Fruit fly (Drosophila melanogaster): ENCODE data around the gene CIAPIN1.

The CIAPIN1 gene

DNA sequence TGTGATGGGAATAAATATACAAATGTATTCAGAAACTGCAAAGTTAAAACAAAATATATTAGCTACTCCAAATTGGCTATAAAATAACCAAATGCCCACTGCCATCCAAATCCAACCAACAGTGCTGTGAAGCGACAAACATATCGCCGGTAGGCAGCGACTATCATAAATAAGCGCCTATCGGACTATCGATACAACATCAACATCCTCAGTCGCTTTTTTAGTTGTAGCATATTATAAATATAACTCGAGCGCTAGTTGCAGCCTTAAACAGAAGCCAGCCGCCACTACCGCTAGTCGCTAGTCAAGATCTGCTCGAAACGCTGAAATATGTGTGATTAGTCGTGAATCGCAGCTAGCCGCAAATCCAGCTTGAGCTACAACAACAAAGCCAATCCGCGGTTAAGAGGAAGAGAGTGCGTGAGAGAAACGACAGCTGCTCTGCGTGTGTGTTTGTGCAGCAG is 680 bp upstream of the CIAPIN1 start (continued):
- TF ChIP-seq sna (GFP tag; IDR thresholded peaks at IDR 0.05; ENCODE audit: partially characterized antibody): peak; percentile 65
- TF ChIP-seq rib (GFP tag; IDR thresholded peaks at IDR 0.05): no peak
- TF ChIP-seq CG11696 (GFP tag; IDR thresholded peaks at IDR 0.05): no peak
- TF ChIP-seq tup (GFP tag; optimal IDR thresholded peaks at IDR 0.05): no peak
- TF ChIP-seq ken (GFP tag; IDR thresholded peaks at IDR 0.05): no peak
- no peak for TF ChIP-seq YL-1 (GFP tag; optimal IDR thresholded peaks at IDR 0.05)
- TF ChIP-seq al (GFP tag; IDR thresholded peaks at IDR 0.05): 0 out of 2 replicates have a peak, but pooled peaks have one; percentile 12
- peak; percentile 69 for TF ChIP-seq MESR4 (GFP tag; optimal IDR thresholded peaks at IDR 0.05)
- TF ChIP-seq gro (GFP tag; optimal IDR thresholded peaks at IDR 0.05): no peak
- TF ChIP-seq crp (GFP tag; optimal IDR thresholded peaks at IDR 0.05): peak in 1 of 2 experiments; percentile 36
- peak; percentile 93 for TF ChIP-seq Med (GFP tag)
- no peak for TF ChIP-seq fd3F (GFP tag; optimal IDR thresholded peaks at IDR 0.05)
- no peak for TF ChIP-seq CG12236 (GFP tag; optimal IDR thresholded peaks at IDR 0.05)
- no peak for TF ChIP-seq Oaz (GFP tag; IDR thresholded peaks at IDR 0.05)
- no peak for TF ChIP-seq en (GFP tag; optimal IDR thresholded peaks at IDR 0.05)
- TF ChIP-seq ftz-f1 (GFP tag; optimal IDR thresholded peaks at IDR 0.05): no peak
- peak; percentile 82 for TF ChIP-seq sens (GFP tag)
- TF ChIP-seq B-H2 (GFP tag; optimal IDR thresholded peaks at IDR 0.05): peak; percentile 79
- no peak for TF ChIP-seq grn (GFP tag; optimal IDR thresholded peaks at IDR 0.05)
- TF ChIP-seq D (optimal IDR thresholded peaks at IDR 0.05): no peak
- no peak for TF ChIP-seq D (GFP tag; optimal IDR thresholded peaks at IDR 0.05)
- no peak for TF ChIP-seq ewg (GFP tag; optimal IDR thresholded peaks at IDR 0.05)
- no peak for TF ChIP-seq da (GFP tag; optimal IDR thresholded peaks at IDR 0.05)
- peak; percentile 21 for TF ChIP-seq caup (GFP tag; optimal IDR thresholded peaks at IDR 0.05; ENCODE audit: severe bottlenecking)
- TF ChIP-seq pzg (GFP tag; optimal IDR thresholded peaks at IDR 0.05): peak; percentile 74
- peak; percentile 26 for TF ChIP-seq vfl (GFP tag; optimal IDR thresholded peaks at IDR 0.05)
- no peak for TF ChIP-seq nau (GFP tag; optimal IDR thresholded peaks at IDR 0.05)
- no peak for TF ChIP-seq D19B (GFP tag; optimal IDR thresholded peaks at IDR 0.05)
- TF ChIP-seq nmo (GFP tag; optimal IDR thresholded peaks at IDR 0.05): peak; percentile 41
- no peak for TF ChIP-seq prd (optimal IDR thresholded peaks at IDR 0.05)
- TF ChIP-seq prd (GFP tag; IDR thresholded peaks at IDR 0.05): peak; percentile 48; the same call in 1 of the 3 replicates
- no peak for TF ChIP-seq kay (GFP tag; optimal IDR thresholded peaks at IDR 0.05)
- TF ChIP-seq CG11723 (GFP tag; optimal IDR thresholded peaks at IDR 0.05): no peak
- TF ChIP-seq Sox102F (GFP tag; optimal IDR thresholded peaks at IDR 0.05): no peak
- no peak; the same call in none of the 2 replicates for TF ChIP-seq vvl (GFP tag; IDR thresholded peaks at IDR 0.05)
- TF ChIP-seq ato (GFP tag; IDR thresholded peaks at IDR 0.05; ENCODE audit: partially characterized antibody): peak; percentile 87
- TF ChIP-seq her (GFP tag; optimal IDR thresholded peaks at IDR 0.05): peak; percentile 15
- TF ChIP-seq CG16813 (GFP tag; IDR thresholded peaks at IDR 0.05; ENCODE audit: partially characterized antibody): peak; percentile 92
- no peak for TF ChIP-seq CG16779 (GFP tag; IDR thresholded peaks at IDR 0.05)
- 0 out of 2 replicates have a peak, but pooled peaks have one; percentile 8 for TF ChIP-seq CG32767 (GFP tag; IDR thresholded peaks at IDR 0.05)
- TF ChIP-seq CG8281 (tag; optimal IDR thresholded peaks at IDR 0.05): no peak
- no peak for TF ChIP-seq CG12942 (GFP tag; optimal IDR thresholded peaks at IDR 0.05)
- TF ChIP-seq CG2875 (GFP tag; optimal IDR thresholded peaks at IDR 0.05): no peak
- TF ChIP-seq CG6175 (GFP tag; IDR thresholded peaks at IDR 0.05): no peak
- peak; percentile 76 for TF ChIP-seq tna (GFP tag; IDR thresholded peaks at IDR 0.05; ENCODE audit: partially characterized antibody)
- peak; percentile 24 for TF ChIP-seq dmrt11E (tag; optimal IDR thresholded peaks at IDR 0.05)
- no peak for TF ChIP-seq CG11398 (GFP tag; optimal IDR thresholded peaks at IDR 0.05)
- no peak for TF ChIP-seq NK7.1 (GFP tag; optimal IDR thresholded peaks at IDR 0.05)
- TF ChIP-seq Bdp1 (GFP tag; optimal IDR thresholded peaks at IDR 0.05): no peak
- no peak for TF ChIP-seq eve (GFP tag; optimal IDR thresholded peaks at IDR 0.05)
- no peak for TF ChIP-seq lab (GFP tag; optimal IDR thresholded peaks at IDR 0.05)
